Fruit fly (Drosophila melanogaster) whole organism, prepupa: ENCODE data around the gene CG3868.

Experiments used
- CG10631 ChIP-seq: fragments of 200-800 bp; sonication (Bioruptor generic); optimal IDR thresholded peaks from 2 replicates; lab custom pipeline; 2016; ENCODE audit warnings: missing biosample characterization, missing genetic modification characterization
- CG10669 ChIP-seq: fragments of 200-800 bp; sonication (Bioruptor generic); optimal IDR thresholded peaks from 3 replicates; lab custom pipeline; 2018; ENCODE audit warnings: missing biosample characterization, mild to moderate bottlenecking, missing genetic modification characterization, moderate library complexity
- CG11294 ChIP-seq: fragments of 200-800 bp; sonication (Bioruptor generic); IDR thresholded peaks from 2 replicates; pipeline ENCODE4 v1.3.6; 2022; ENCODE audit warnings: missing biosample characterization, missing genetic modification characterization
- CG11762 ChIP-seq: fragments of 200-800 bp; sonication (Bioruptor generic); optimal IDR thresholded peaks from 3 replicates; lab custom pipeline; 2016; ENCODE audit warnings: missing biosample characterization, missing genetic modification characterization; ENCODE audit not compliant: insufficient read depth
- CG11902 ChIP-seq: fragments of 200-800 bp; sonication (Bioruptor generic); optimal IDR thresholded peaks from 3 replicates; lab custom pipeline; 2016; ENCODE audit warnings: missing biosample characterization, missing genetic modification characterization
- CG15336 ChIP-seq: fragments of 200-800 bp; sonication (Bioruptor generic); IDR thresholded peaks from 2 replicates; pipeline ENCODE4 v1.3.6; 2022; ENCODE audit warnings: missing biosample characterization, missing genetic modification characterization
- CG1621 ChIP-seq: fragments of 200-800 bp; sonication (Bioruptor generic); optimal IDR thresholded peaks from 3 replicates; lab custom pipeline; 2018; ENCODE audit warnings: missing biosample characterization, mild to moderate bottlenecking, missing genetic modification characterization
- CG16779 ChIP-seq: fragments of 200-800 bp; sonication (Bioruptor generic); optimal IDR thresholded peaks from 3 replicates; lab custom pipeline; 2017; ENCODE audit warnings: missing biosample characterization, mild to moderate bottlenecking, missing genetic modification characterization
- CG3032 ChIP-seq: fragments of 200-800 bp; optimal IDR thresholded peaks from 2 replicates; lab custom pipeline; 2019; ENCODE audit warnings: missing biosample characterization, mild to moderate bottlenecking, missing genetic modification characterization, moderate library complexity
- CG31627 ChIP-seq: fragments of 200-800 bp; sonication (Bioruptor generic); optimal IDR thresholded peaks from 3 replicates; lab custom pipeline; 2016; ENCODE audit warnings: missing biosample characterization, missing genetic modification characterization
- CG32006 ChIP-seq: fragments of 200-800 bp; sonication (Bioruptor generic); optimal IDR thresholded peaks from 3 replicates; lab custom pipeline; 2017; ENCODE audit warnings: missing biosample characterization, mild to moderate bottlenecking, missing genetic modification characterization
- CG3919 ChIP-seq: fragments of 200-800 bp; sonication (Bioruptor generic); optimal IDR thresholded peaks from 3 replicates; lab custom pipeline; 2016; ENCODE audit warnings: missing biosample characterization, missing genetic modification characterization
- CG4318 ChIP-seq: fragments of 200-800 bp; sonication (Bioruptor generic); optimal IDR thresholded peaks from 3 replicates; lab custom pipeline; 2017; ENCODE audit warnings: missing biosample characterization, mild to moderate bottlenecking, missing genetic modification characterization
- CG6163 ChIP-seq: fragments of 200-800 bp; sonication (Bioruptor generic); IDR thresholded peaks from 3 replicates; pipeline ENCODE4 v1.3.6; 2022; ENCODE audit warnings: missing biosample characterization, missing genetic modification characterization
- CG6276 ChIP-seq: fragments of 200-800 bp; sonication (Bioruptor generic); optimal IDR thresholded peaks from 2 replicates; lab custom pipeline; 2017; ENCODE audit warnings: missing biosample characterization, mild to moderate bottlenecking, missing genetic modification characterization
- CG6792 ChIP-seq: fragments of 200-800 bp; sonication (Bioruptor generic); optimal IDR thresholded peaks from 3 replicates; lab custom pipeline; 2016; ENCODE audit warnings: missing biosample characterization, missing genetic modification characterization
- CG6808 ChIP-seq: fragments of 200-800 bp; sonication (Bioruptor generic); optimal IDR thresholded peaks from 3 replicates; lab custom pipeline; 2017; ENCODE audit warnings: missing biosample characterization, missing genetic modification characterization, mild to moderate bottlenecking, moderate library complexity, missing genetic modification reagents
- CG6854 ChIP-seq: fragments of 200-800 bp; sonication (Bioruptor generic); optimal IDR thresholded peaks from 2 replicates; lab custom pipeline; 2017; ENCODE audit warnings: missing biosample characterization, mild to moderate bottlenecking, missing genetic modification characterization
- CG7368 ChIP-seq: fragments of 200-800 bp; sonication (Bioruptor generic); optimal IDR thresholded peaks from 3 replicates; lab custom pipeline; 2016; ENCODE audit warnings: missing biosample characterization, missing genetic modification characterization
- CG8319 ChIP-seq: fragments of 200-800 bp; sonication (Bioruptor generic); optimal IDR thresholded peaks from 3 replicates; lab custom pipeline; 2016; ENCODE audit warnings: missing biosample characterization, missing genetic modification characterization
- CG8632 ChIP-seq: fragments of 200-800 bp; sonication (Bioruptor generic); optimal IDR thresholded peaks from 3 replicates; lab custom pipeline; 2016; ENCODE audit warnings: missing biosample characterization, missing genetic modification characterization
- CG9139 ChIP-seq: fragments of 200-800 bp; sonication (Bioruptor generic); optimal IDR thresholded peaks from 3 replicates; lab custom pipeline; 2017; ENCODE audit warnings: missing biosample characterization, mild to moderate bottlenecking, missing genetic modification characterization
- Eip75B ChIP-seq: fragments of 200-800 bp; sonication (Bioruptor generic); optimal IDR thresholded peaks from 3 replicates; lab custom pipeline; 2016; ENCODE audit warnings: missing biosample characterization, missing genetic modification characterization
- Eip78C ChIP-seq: fragments of 200-800 bp; sonication (Bioruptor generic); peaks from one replicate; lab custom pipeline; 2016; ENCODE audit warnings: missing biosample characterization, missing genetic modification characterization
- Eip93F ChIP-seq: fragments of 200-800 bp; sonication (Bioruptor generic); optimal IDR thresholded peaks from 2 replicates; lab custom pipeline; 2016; ENCODE audit warnings: missing biosample characterization, mild to moderate bottlenecking, missing genetic modification characterization
- Ets21C ChIP-seq: fragments of 200-800 bp; sonication (Bioruptor generic); optimal IDR thresholded peaks from 3 replicates; lab custom pipeline; 2016; ENCODE audit warnings: missing biosample characterization, missing genetic modification characterization
- Ets96B ChIP-seq: fragments of 200-800 bp; optimal IDR thresholded peaks from 2 replicates; lab custom pipeline; 2019; ENCODE audit warnings: missing biosample characterization, mild to moderate bottlenecking, missing genetic modification characterization, moderate library complexity
- Hr38 ChIP-seq: sonication (Bioruptor generic); optimal IDR thresholded peaks from 2 replicates; lab custom pipeline; 2016; ENCODE audit warnings: missing biosample characterization, missing genetic modification characterization
- Hr39 ChIP-seq: fragments of 200-800 bp; sonication (Bioruptor generic); optimal IDR thresholded peaks from 2 replicates; lab custom pipeline; 2016; ENCODE audit warnings: missing biosample characterization, missing genetic modification characterization
- Met ChIP-seq: fragments of 200-800 bp; sonication (Bioruptor generic); optimal IDR thresholded peaks from 3 replicates; lab custom pipeline; 2016; ENCODE audit warnings: missing biosample characterization, missing genetic modification characterization
- OdsH ChIP-seq: fragments of 200-800 bp; sonication (Bioruptor generic); optimal IDR thresholded peaks from 3 replicates; lab custom pipeline; 2016; ENCODE audit warnings: missing biosample characterization, missing genetic modification characterization
- Smox ChIP-seq: fragments of 200-800 bp; sonication (Bioruptor generic); optimal IDR thresholded peaks from 3 replicates; lab custom pipeline; 2016; ENCODE audit warnings: missing biosample characterization, missing genetic modification characterization
- Sox102F ChIP-seq: fragments of 200-800 bp; sonication (Bioruptor generic); optimal IDR thresholded peaks from 2 replicates; lab custom pipeline; 2016; ENCODE audit warnings: missing biosample characterization, mild to moderate bottlenecking, missing genetic modification characterization
- Sox14 ChIP-seq: fragments of 200-800 bp; sonication (Bioruptor generic); optimal IDR thresholded peaks from 3 replicates; lab custom pipeline; 2016; ENCODE audit warnings: missing biosample characterization, missing genetic modification characterization
- Sox15 ChIP-seq: fragments of 200-800 bp; sonication (Bioruptor generic); optimal IDR thresholded peaks from 3 replicates; lab custom pipeline; 2016; ENCODE audit warnings: missing biosample characterization, missing genetic modification characterization
- acj6 ChIP-seq: fragments of 200-800 bp; sonication (Bioruptor generic); optimal IDR thresholded peaks from 3 replicates; lab custom pipeline; 2016; ENCODE audit warnings: missing biosample characterization, missing genetic modification characterization
- cyc ChIP-seq: fragments of 200-800 bp; sonication (Bioruptor generic); optimal IDR thresholded peaks from 3 replicates; lab custom pipeline; 2016; ENCODE audit warnings: missing biosample characterization, missing genetic modification characterization
- dac ChIP-seq: fragments of 200-800 bp; sonication (Bioruptor generic); optimal IDR thresholded peaks from 2 replicates; lab custom pipeline; 2017; ENCODE audit warnings: missing biosample characterization, mild to moderate bottlenecking, missing genetic modification characterization
- dsx ChIP-seq: fragments of 200-800 bp; optimal IDR thresholded peaks from 3 replicates; lab custom pipeline; 2019; ENCODE audit warnings: missing biosample characterization, mild to moderate bottlenecking, missing genetic modification characterization, moderate library complexity; ENCODE audit not compliant: poor library complexity, severe bottlenecking
- eg ChIP-seq: fragments of 200-800 bp; sonication (Bioruptor generic); IDR thresholded peaks from 3 replicates; pipeline ENCODE4 v1.3.6; 2022; ENCODE audit warnings: missing biosample characterization, missing genetic modification characterization
- fd59A ChIP-seq: fragments of 200-800 bp; sonication (Bioruptor generic); optimal IDR thresholded peaks from 2 replicates; lab custom pipeline; 2017; ENCODE audit warnings: missing biosample characterization, mild to moderate bottlenecking, missing genetic modification characterization, missing genetic modification reagents
- fd85E ChIP-seq: fragments of 200-800 bp; sonication (Bioruptor generic); optimal IDR thresholded peaks from 3 replicates; lab custom pipeline; 2016; ENCODE audit warnings: missing biosample characterization, missing genetic modification characterization
- fkh ChIP-seq: fragments of 200-800 bp; sonication (Bioruptor generic); optimal IDR thresholded peaks from 3 replicates; lab custom pipeline; 2017; ENCODE audit warnings: missing biosample characterization, mild to moderate bottlenecking, missing genetic modification characterization, moderate library complexity
- lz ChIP-seq: fragments of 200-800 bp; sonication (Bioruptor generic); optimal IDR thresholded peaks from 3 replicates; lab custom pipeline; 2016; ENCODE audit warnings: missing biosample characterization, missing genetic modification characterization
- net ChIP-seq: fragments of 200-800 bp; sonication (Bioruptor generic); optimal IDR thresholded peaks from 3 replicates; lab custom pipeline; 2016; ENCODE audit warnings: missing biosample characterization, missing genetic modification characterization
- pdm3 ChIP-seq: fragments of 200-800 bp; sonication (Bioruptor generic); optimal IDR thresholded peaks from 3 replicates; lab custom pipeline; 2016; ENCODE audit warnings: missing biosample characterization, missing genetic modification characterization
- salr ChIP-seq, 2 experiments: fragments of 200-800 bp; sonication (Bioruptor generic); optimal IDR thresholded peaks; 3 replicates each; lab custom pipeline; 2016 to 2018; ENCODE audit warnings: missing biosample characterization in 2 of 2, missing genetic modification characterization in 2 of 2, mild to moderate bottlenecking in 1 of 2
- spab ChIP-seq: fragments of 200-800 bp; sonication (Bioruptor generic); optimal IDR thresholded peaks from 2 replicates; lab custom pipeline; 2017; ENCODE audit warnings: missing biosample characterization, mild to moderate bottlenecking, missing genetic modification characterization, missing genetic modification reagents
- ss ChIP-seq, 2 experiments: fragments of 200-800 bp; sonication (Bioruptor generic); optimal IDR thresholded peaks; 2 replicates in 1 of 2; 3 replicates in 1 of 2; lab custom pipeline; 2017 to 2018; ENCODE audit warnings: mild to moderate bottlenecking in 2 of 2, missing biosample characterization in 2 of 2, missing genetic modification characterization in 2 of 2, moderate library complexity in 1 of 2
- svp ChIP-seq: fragments of 200-800 bp; sonication (Bioruptor generic); peaks from one replicate; lab custom pipeline; 2016; ENCODE audit warnings: missing biosample characterization, missing genetic modification characterization
- topi ChIP-seq: fragments of 200-800 bp; sonication (Bioruptor generic); optimal IDR thresholded peaks from 3 replicates; lab custom pipeline; 2016; ENCODE audit warnings: missing biosample characterization, missing genetic modification characterization
- vri ChIP-seq: fragments of 200-800 bp; sonication (Bioruptor generic); optimal IDR thresholded peaks from 3 replicates; lab custom pipeline; 2016; ENCODE audit warnings: missing biosample characterization, mild to moderate bottlenecking, missing genetic modification characterization

Gene CG3868

DNA sequence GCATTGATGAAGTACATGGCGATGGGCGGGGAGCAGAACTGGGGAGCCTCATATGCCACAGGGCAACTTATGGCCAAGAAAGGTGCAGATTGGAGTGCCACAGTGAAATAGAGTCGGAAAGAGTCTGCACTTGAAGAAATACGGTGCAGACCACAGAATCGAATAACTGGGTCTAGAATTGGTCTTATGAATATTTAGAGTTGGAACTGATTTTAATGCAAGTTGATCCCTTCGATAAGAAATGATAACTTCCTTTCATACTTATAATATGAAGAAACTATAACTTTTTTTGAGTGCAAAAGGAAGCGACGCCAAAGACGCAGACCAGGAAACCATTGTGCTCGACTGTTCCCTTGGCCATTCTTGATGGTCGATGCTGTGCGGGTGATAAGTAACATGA lies 28.0 kb downstream of the CG3868 start:
- TF ChIP-seq acj6 (GFP tag; lab: Kevin White, UChicago), result peak; percentile 77
- TF ChIP-seq CG6792 (GFP tag; lab: Kevin White, UChicago), result peak; percentile 69
- TF ChIP-seq svp (GFP tag; lab: Kevin White, UChicago), result peak; percentile 88
- peak; percentile 68 for TF ChIP-seq Met (GFP tag; lab: Kevin White, UChicago)
- no peak for TF ChIP-seq fd85E (GFP tag; lab: Kevin White, UChicago)
- TF ChIP-seq CG7368 (GFP tag; lab: Kevin White, UChicago), result peak; percentile 51
- TF ChIP-seq CG10669, result peak; percentile 69
- TF ChIP-seq CG15336 (GFP tag; lab: Robert Waterston, UW), result peak; percentile 45
- peak; percentile 50 for TF ChIP-seq CG11902 (GFP tag; lab: Kevin White, UChicago)
- TF ChIP-seq Smox (GFP tag; lab: Kevin White, UChicago), result peak; percentile 72
- TF ChIP-seq dsx (GFP tag; lab: Kevin White, UChicago), result peak; percentile 90
- peak; percentile 91 for TF ChIP-seq CG6163 (GFP tag; lab: Robert Waterston, UW)
- peak; percentile 45 for TF ChIP-seq Ets21C
- peak; percentile 16 for TF ChIP-seq CG8319 (GFP tag; lab: Kevin White, UChicago)
- peak; percentile 6 for TF ChIP-seq CG4318 (GFP tag; lab: Kevin White, UChicago)
- peak; percentile 44 for TF ChIP-seq vri
- peak; percentile 81 for TF ChIP-seq CG3032 (tag; lab: Kevin White, UChicago)
- peak; percentile 82 for TF ChIP-seq spab (GFP tag; lab: Kevin White, UChicago)
- peak; percentile 80 for TF ChIP-seq CG9139 (GFP tag; lab: Kevin White, UChicago)
- no peak for TF ChIP-seq dac (GFP tag; lab: Kevin White, UChicago)
- no peak for TF ChIP-seq CG11294 (GFP tag; lab: Robert Waterston, UW)
- TF ChIP-seq CG16779 (tag; lab: Kevin White, UChicago), result peak; percentile 49
- no peak for TF ChIP-seq fkh (GFP tag; lab: Kevin White, UChicago)
- TF ChIP-seq CG11762 (GFP tag; lab: Kevin White, UChicago), result peak; percentile 10
- TF ChIP-seq OdsH (GFP tag; lab: Kevin White, UChicago), result peak; percentile 71
- TF ChIP-seq eg, result peak; percentile 20; the same call in 1 of the 3 replicates
- peak; percentile 64 for TF ChIP-seq topi (GFP tag; lab: Kevin White, UChicago)
- peak; percentile 65 for TF ChIP-seq lz (GFP tag; lab: Kevin White, UChicago)
- TF ChIP-seq Sox102F, result peak; percentile 77
- TF ChIP-seq CG1621 (tag; lab: Kevin White, UChicago), result peak; percentile 86
- peak; percentile 50 for TF ChIP-seq Sox15 (GFP tag; lab: Kevin White, UChicago)
- TF ChIP-seq CG6854 (GFP tag; lab: Kevin White, UChicago), result peak; percentile 42
- peak; percentile 34 for TF ChIP-seq cyc
- peak; percentile 73 for TF ChIP-seq CG31627 (GFP tag; lab: Kevin White, UChicago)
- TF ChIP-seq fd59A, result peak; percentile 88
- TF ChIP-seq Hr38 (GFP tag; lab: Kevin White, UChicago), result no peak
- TF ChIP-seq Sox14 (GFP tag; lab: Kevin White, UChicago), result peak; percentile 84
- TF ChIP-seq CG8632 (GFP tag; lab: Kevin White, UChicago), result peak; percentile 62
- peak; percentile 59 for TF ChIP-seq net (GFP tag; lab: Kevin White, UChicago)
- TF ChIP-seq CG3919 (GFP tag; lab: Kevin White, UChicago), result peak; percentile 75
- peak; percentile 84 for TF ChIP-seq CG6808 (GFP tag; lab: Kevin White, UChicago)
- peak; percentile 65 for TF ChIP-seq CG32006 (GFP tag; lab: Kevin White, UChicago)
- no peak for TF ChIP-seq Eip93F (GFP tag; lab: Kevin White, UChicago)
- peak; percentile 89 for TF ChIP-seq Ets96B (tag; lab: Kevin White, UChicago)
- peak; percentile 77 for TF ChIP-seq pdm3 (GFP tag; lab: Kevin White, UChicago)
- TF ChIP-seq Eip78C (GFP tag; lab: Kevin White, UChicago), result peak; percentile 93
- peak; percentile 85 for TF ChIP-seq Eip75B (GFP tag; lab: Kevin White, UChicago)
- peak; percentile 14 for TF ChIP-seq CG6276
- TF ChIP-seq Hr39 (GFP tag; lab: Kevin White, UChicago), result peak; percentile 70
- peak; percentile 83 for TF ChIP-seq CG10631 (GFP tag; lab: Kevin White, UChicago)
- peak; percentile 68 to 79 for TF ChIP-seq salr (GFP tag; optimal IDR thresholded peaks at IDR 0.05; lab: Kevin White, UChicago)
- peak; percentile 86 for TF ChIP-seq ss (GFP tag; optimal IDR thresholded peaks at IDR 0.05; lab: Kevin White, UChicago)
